Fruit fly (Drosophila melanogaster) whole organism, embryonic: ENCODE measurements around the gene faf.
A peak's percentile ranks its signal among the peaks of the same experiment; 100 is the strongest.

ENCODE experiments used
- CG10267 ChIP-seq: fragments of 200-800 bp; sonication (Bioruptor generic); optimal IDR thresholded peaks from 2 replicates; lab custom pipeline; 2018; ENCODE audit warnings: missing biosample characterization, mild to moderate bottlenecking, missing genetic modification characterization, moderate library complexity
- CG10543 ChIP-seq: fragments of 200-800 bp; sonication (Bioruptor generic); optimal IDR thresholded peaks from 3 replicates; lab custom pipeline; 2017; ENCODE audit warnings: missing biosample characterization, mild to moderate bottlenecking, missing genetic modification characterization, moderate library complexity
- CG12071 ChIP-seq: fragments of 200-800 bp; sonication (Bioruptor generic); optimal IDR thresholded peaks from 3 replicates; lab custom pipeline; 2018; ENCODE audit warnings: missing biosample characterization, mild to moderate bottlenecking, missing genetic modification characterization
- CG12299 ChIP-seq: fragments of 200-800 bp; sonication (Bioruptor generic); optimal IDR thresholded peaks from 2 replicates; lab custom pipeline; 2018; ENCODE audit warnings: missing biosample characterization, mild to moderate bottlenecking, missing genetic modification characterization
- CG12769 ChIP-seq: fragments of 200-800 bp; sonication (Bioruptor generic); optimal IDR thresholded peaks from 2 replicates; lab custom pipeline; 2019; ENCODE audit warnings: missing biosample characterization, mild to moderate bottlenecking, missing genetic modification characterization, moderate library complexity
- CG13775 ChIP-seq: fragments of 200-800 bp; sonication (Bioruptor generic); optimal IDR thresholded peaks from 3 replicates; lab custom pipeline; 2017; ENCODE audit warnings: missing biosample characterization, mild to moderate bottlenecking, missing genetic modification characterization
- CG14667 ChIP-seq: fragments of 200-800 bp; sonication (Bioruptor generic); IDR thresholded peaks from 2 replicates; pipeline ENCODE4 v1.3.6; 2022; ENCODE audit warnings: missing biosample characterization, missing genetic modification characterization
- CG15011 ChIP-seq: fragments of 200-800 bp; sonication (Bioruptor generic); optimal IDR thresholded peaks from 3 replicates; lab custom pipeline; 2018; ENCODE audit warnings: missing biosample characterization, mild to moderate bottlenecking, missing genetic modification characterization
- CG15514 ChIP-seq: fragments of 200-800 bp; sonication (Bioruptor generic); optimal IDR thresholded peaks from 3 replicates; lab custom pipeline; 2017; ENCODE audit warnings: missing biosample characterization, missing genetic modification characterization, mild to moderate bottlenecking, moderate library complexity, missing genetic modification reagents
- CG17385 ChIP-seq: fragments of 200-800 bp; sonication (Bioruptor generic); optimal IDR thresholded peaks from 3 replicates; lab custom pipeline; 2018; ENCODE audit warnings: missing biosample characterization, mild to moderate bottlenecking, missing genetic modification characterization
- CG2120 ChIP-seq: fragments of 200-800 bp; sonication (Bioruptor generic); optimal IDR thresholded peaks from 3 replicates; lab custom pipeline; 2016; ENCODE audit warnings: missing biosample characterization, missing genetic modification characterization
- CG2712 ChIP-seq: fragments of 200-800 bp; optimal IDR thresholded peaks from 3 replicates; lab custom pipeline; 2019; ENCODE audit warnings: missing biosample characterization, mild to moderate bottlenecking, missing genetic modification characterization, moderate library complexity
- CG33213 ChIP-seq: fragments of 200-800 bp; sonication (Bioruptor generic); optimal IDR thresholded peaks from 3 replicates; lab custom pipeline; 2016; ENCODE audit warnings: missing biosample characterization, missing genetic modification characterization
- CG3847 ChIP-seq: fragments of 200-800 bp; sonication (Bioruptor generic); IDR thresholded peaks from 2 replicates; pipeline ENCODE4 v1.3.6; 2022; ENCODE audit warnings: missing biosample characterization, missing genetic modification characterization
- CG6791 ChIP-seq: fragments of 200-800 bp; sonication (Bioruptor generic); IDR thresholded peaks from 3 replicates; pipeline ENCODE4 v1.3.6; 2022; ENCODE audit warnings: missing biosample characterization, missing genetic modification characterization; ENCODE audit not compliant: partially characterized antibody
- CG6813 ChIP-seq: fragments of 200-800 bp; sonication (Bioruptor generic); optimal IDR thresholded peaks from 2 replicates; lab custom pipeline; 2017; ENCODE audit warnings: missing biosample characterization, missing genetic modification characterization, mild to moderate bottlenecking, moderate library complexity, missing genetic modification reagents
- CG6854 ChIP-seq: fragments of 200-800 bp; sonication (Bioruptor generic); optimal IDR thresholded peaks from 3 replicates; lab custom pipeline; 2017; ENCODE audit warnings: missing biosample characterization, mild to moderate bottlenecking, missing genetic modification characterization
- CG8281 ChIP-seq: fragments of 200-800 bp; sonication (Bioruptor generic); optimal IDR thresholded peaks from 2 replicates; lab custom pipeline; 2018; ENCODE audit warnings: missing biosample characterization, mild to moderate bottlenecking, missing genetic modification characterization, moderate library complexity
- CG9609 ChIP-seq: fragments of 200-800 bp; sonication (Bioruptor generic); optimal IDR thresholded peaks from 3 replicates; lab custom pipeline; 2016; ENCODE audit warnings: missing biosample characterization, missing genetic modification characterization
- Camta ChIP-seq: fragments of 200-800 bp; sonication (Bioruptor generic); optimal IDR thresholded peaks from 2 replicates; lab custom pipeline; 2016; ENCODE audit warnings: missing biosample characterization, missing genetic modification characterization
- Dip3 ChIP-seq: fragments of 200-800 bp; sonication (Bioruptor generic); optimal IDR thresholded peaks from 3 replicates; lab custom pipeline; 2016; ENCODE audit warnings: missing biosample characterization, missing genetic modification characterization
- Eip74EF ChIP-seq, 2 experiments: fragments of 200-800 bp in 1 of 2; fragments of >200 bp in 1 of 2; sonication (Bioruptor generic) in 1 of 2; optimal IDR thresholded peaks; 2 replicates each; lab custom pipeline; 2017 to 2019; ENCODE audit warnings: missing biosample characterization in 2 of 2, missing genetic modification characterization in 2 of 2, mild to moderate bottlenecking in 1 of 2, moderate library complexity in 1 of 2
- Hey ChIP-seq: fragments of 200-800 bp; sonication (Bioruptor generic); optimal IDR thresholded peaks from 3 replicates; lab custom pipeline; 2018; ENCODE audit warnings: missing biosample characterization, mild to moderate bottlenecking, missing genetic modification characterization
- HmgZ ChIP-seq: fragments of 200-800 bp; sonication (Bioruptor generic); optimal IDR thresholded peaks from 2 replicates; lab custom pipeline; 2018; ENCODE audit warnings: missing biosample characterization, mild to moderate bottlenecking, missing genetic modification characterization
- Hsf ChIP-seq: fragments of 200-800 bp; sonication (Bioruptor generic); optimal IDR thresholded peaks from 3 replicates; lab custom pipeline; 2016; ENCODE audit warnings: missing biosample characterization, missing genetic modification characterization
- Sox102F ChIP-seq: fragments of 200-800 bp; sonication (Bioruptor generic); optimal IDR thresholded peaks from 2 replicates; lab custom pipeline; 2018; ENCODE audit warnings: missing biosample characterization, mild to moderate bottlenecking, missing genetic modification characterization, moderate library complexity
- amos ChIP-seq: fragments of 200-800 bp; sonication (Bioruptor generic); IDR thresholded peaks from 2 replicates; pipeline ENCODE4 v1.3.6; 2022; ENCODE audit warnings: missing biosample characterization, missing genetic modification characterization; ENCODE audit not compliant: partially characterized antibody
- ase ChIP-seq: fragments of 200-800 bp; sonication (Bioruptor generic); IDR thresholded peaks from 3 replicates; pipeline ENCODE4 v1.3.6; 2022; ENCODE audit warnings: missing biosample characterization, missing genetic modification characterization
- ash1 ChIP-seq: fragments of 200-800 bp; sonication (Bioruptor generic); optimal IDR thresholded peaks from 2 replicates; lab custom pipeline; 2018; ENCODE audit warnings: missing biosample characterization, mild to moderate bottlenecking, missing genetic modification characterization
- br ChIP-seq: fragments of >200 bp; optimal IDR thresholded peaks from 2 replicates; lab custom pipeline; 2017
- caup ChIP-seq: fragments of 200-800 bp; sonication (Bioruptor generic); optimal IDR thresholded peaks from 3 replicates; lab custom pipeline; 2017; ENCODE audit warnings: missing biosample characterization, mild to moderate bottlenecking, missing genetic modification characterization, moderate library complexity; ENCODE audit not compliant: severe bottlenecking
- chif ChIP-seq, 2 experiments: fragments of 200-800 bp; sonication (Bioruptor generic); optimal IDR thresholded peaks; 3 replicates each; lab custom pipeline; 2016; ENCODE audit warnings: missing biosample characterization in 2 of 2, missing genetic modification characterization in 2 of 2
- chn ChIP-seq: fragments of 200-800 bp; sonication (Bioruptor generic); optimal IDR thresholded peaks from 2 replicates; lab custom pipeline; 2016; ENCODE audit warnings: missing biosample characterization, missing genetic modification characterization
- dm ChIP-seq: fragments of 200-800 bp; sonication (Bioruptor generic); optimal IDR thresholded peaks from 3 replicates; lab custom pipeline; 2016; ENCODE audit warnings: missing biosample characterization, missing genetic modification characterization
- dpn ChIP-seq, 2 experiments: fragments of 200-800 bp; sonication (Bioruptor generic); optimal IDR thresholded peaks; 3 replicates each; lab custom pipeline; 2016; ENCODE audit warnings: missing biosample characterization in 2 of 2, missing genetic modification characterization in 2 of 2
- gsb ChIP-seq: fragments of 200-800 bp; sonication (Bioruptor generic); IDR thresholded peaks from 2 replicates; pipeline ENCODE4 v1.3.6; 2022; ENCODE audit warnings: missing biosample characterization, missing genetic modification characterization
- h ChIP-seq: fragments of >200 bp; optimal IDR thresholded peaks from 2 replicates; lab custom pipeline; 2017
- hth ChIP-seq: fragments of >200 bp; optimal IDR thresholded peaks from 2 replicates; lab custom pipeline; 2017; ENCODE audit warnings: inconsistent platforms
- kah ChIP-seq: fragments of 200-800 bp; sonication (Bioruptor generic); optimal IDR thresholded peaks from 2 replicates; lab custom pipeline; 2018; ENCODE audit warnings: missing biosample characterization, mild to moderate bottlenecking, missing genetic modification characterization
- kay ChIP-seq: fragments of 200-800 bp; sonication (Bioruptor generic); optimal IDR thresholded peaks from 2 replicates; lab custom pipeline; 2016; ENCODE audit warnings: missing biosample characterization, missing genetic modification characterization
- ken ChIP-seq: fragments of 200-800 bp; sonication (Bioruptor generic); IDR thresholded peaks from 3 replicates; pipeline ENCODE4 v1.3.6; 2022; ENCODE audit warnings: missing biosample characterization, missing genetic modification characterization
- mam ChIP-seq: fragments of 200-800 bp; sonication (Bioruptor generic); optimal IDR thresholded peaks from 3 replicates; lab custom pipeline; 2016; ENCODE audit warnings: missing biosample characterization, missing genetic modification characterization
- nom ChIP-seq: fragments of 200-800 bp; sonication (Bioruptor generic); optimal IDR thresholded peaks from 2 replicates; lab custom pipeline; 2017; ENCODE audit warnings: missing biosample characterization, missing genetic modification characterization, mild to moderate bottlenecking, moderate library complexity, missing genetic modification reagents
- peb ChIP-seq: fragments of 200-800 bp; sonication (Bioruptor generic); IDR thresholded peaks from 2 replicates; pipeline ENCODE4 v1.3.6; 2022; ENCODE audit warnings: missing biosample characterization, missing genetic modification characterization
- phol ChIP-seq: fragments of 200-800 bp; sonication (Bioruptor generic); optimal IDR thresholded peaks from 3 replicates; lab custom pipeline; 2018; ENCODE audit warnings: missing biosample characterization, mild to moderate bottlenecking, missing genetic modification characterization, moderate library complexity
- ro ChIP-seq: fragments of 200-800 bp; sonication (Bioruptor generic); IDR thresholded peaks from 2 replicates; pipeline ENCODE4 v1.3.6; 2022; ENCODE audit warnings: missing biosample characterization, missing genetic modification characterization
- salm ChIP-seq: fragments of 200-800 bp; sonication (Bioruptor generic); optimal IDR thresholded peaks from 2 replicates; lab custom pipeline; 2018; ENCODE audit warnings: missing biosample characterization, mild to moderate bottlenecking, missing genetic modification characterization
- sens-2 ChIP-seq: fragments of 200-800 bp; sonication (Bioruptor generic); IDR thresholded peaks from 2 replicates; pipeline ENCODE4 v1.3.6; 2022; ENCODE audit warnings: missing biosample characterization, missing genetic modification characterization
- seq ChIP-seq: fragments of 200-800 bp; sonication (Bioruptor generic); IDR thresholded peaks from 2 replicates; pipeline ENCODE4 v1.3.6; 2022; ENCODE audit warnings: missing biosample characterization, missing genetic modification characterization
- shn ChIP-seq: fragments of 200-800 bp; sonication (Bioruptor generic); optimal IDR thresholded peaks from 3 replicates; lab custom pipeline; 2016; ENCODE audit warnings: missing biosample characterization, missing genetic modification characterization
- ssp ChIP-seq: fragments of 200-800 bp; sonication (Bioruptor generic); IDR thresholded peaks from 2 replicates; pipeline ENCODE4 v1.3.6; 2022; ENCODE audit warnings: missing biosample characterization, missing genetic modification characterization
- tgo ChIP-seq: fragments of 200-800 bp; sonication (Bioruptor generic); IDR thresholded peaks from 3 replicates; pipeline ENCODE4 v1.3.6; 2022; ENCODE audit warnings: missing biosample characterization, missing genetic modification characterization

Gene faf

DNA sequence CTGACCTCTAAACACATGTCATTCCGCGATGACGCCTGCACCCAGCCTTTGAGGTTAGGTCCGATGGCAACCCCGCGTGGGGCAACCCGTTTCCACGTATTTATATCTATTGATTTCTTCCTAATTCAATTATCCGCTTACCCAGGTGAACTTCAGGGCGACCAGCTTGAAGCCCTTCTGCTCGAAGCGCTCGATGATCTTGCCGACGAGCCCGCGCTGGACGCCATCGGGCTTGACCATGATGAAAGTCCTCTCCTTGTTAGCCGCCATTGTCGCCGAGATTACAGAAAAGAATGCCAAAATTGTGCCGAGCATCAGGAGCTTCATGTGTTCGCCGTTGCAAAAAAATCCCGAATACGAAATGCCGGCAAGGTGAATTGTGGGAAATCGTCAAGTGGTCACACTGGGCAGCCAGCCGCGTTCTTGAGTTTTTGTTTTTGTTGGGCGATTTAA lies 31.2 kb upstream of the faf start, which contains the start of gene awd (continued):
- TF ChIP-seq kah = no peak
- TF ChIP-seq nom (GFP tag; lab: Kevin White, UChicago) = peak; percentile 68
- no peak for TF ChIP-seq ssp (GFP tag; lab: Robert Waterston, UW)
- TF ChIP-seq CG10543 (GFP tag; lab: Kevin White, UChicago) = peak; percentile 46
- TF ChIP-seq sens-2 (GFP tag; lab: Robert Waterston, UW) = no peak
- peak in 1 of 2 experiments; percentile 1 for TF ChIP-seq dpn (GFP tag; optimal IDR thresholded peaks at IDR 0.05; lab: Kevin White, UChicago)
- TF ChIP-seq Camta (GFP tag; lab: Kevin White, UChicago) = no peak
- peak; percentile 85 for TF ChIP-seq CG15514 (GFP tag; lab: Kevin White, UChicago)
- TF ChIP-seq Hey (tag; lab: Kevin White, UChicago) = no peak
- TF ChIP-seq CG15011 (GFP tag; lab: Kevin White, UChicago) = no peak
- TF ChIP-seq CG12299 (tag; lab: Kevin White, UChicago) = no peak
- peak; percentile 50 for TF ChIP-seq HmgZ (tag; lab: Kevin White, UChicago)
- TF ChIP-seq CG13775 (GFP tag; lab: Kevin White, UChicago) = no peak
- no peak for TF ChIP-seq ken
- no peak for TF ChIP-seq CG2120 (GFP tag; lab: Kevin White, UChicago)
- peak; percentile 56 for TF ChIP-seq phol
- no peak for TF ChIP-seq ro (GFP tag; lab: Robert Waterston, UW)
- TF ChIP-seq ase (GFP tag; lab: Robert Waterston, UW) = no peak
- no peak for TF ChIP-seq CG12071 (GFP tag; lab: Kevin White, UChicago)
- TF ChIP-seq CG17385 (GFP tag; lab: Kevin White, UChicago) = no peak
- no peak for TF ChIP-seq Hsf (GFP tag; lab: Kevin White, UChicago)
- TF ChIP-seq CG10267 (tag; lab: Kevin White, UChicago) = peak; percentile 30
- TF ChIP-seq h = no peak
- no peak for TF ChIP-seq Sox102F
- no peak for TF ChIP-seq chn
- TF ChIP-seq CG12769 (tag; lab: Kevin White, UChicago) = peak; percentile 32
- no peak for TF ChIP-seq caup (GFP tag; lab: Kevin White, UChicago)
- TF ChIP-seq amos = peak; percentile 25; the same call in 1 of the 2 replicates
- no peak for TF ChIP-seq CG9609
- TF ChIP-seq CG6854 = no peak
- TF ChIP-seq dm (GFP tag; lab: Kevin White, UChicago) = peak; percentile 91
- TF ChIP-seq CG3847 (GFP tag; lab: Robert Waterston, UW) = no peak
- TF ChIP-seq shn (GFP tag; lab: Kevin White, UChicago) = no peak
- TF ChIP-seq CG14667 (GFP tag; lab: Robert Waterston, UW) = no peak
- no peak for TF ChIP-seq hth (lab: Kevin White, UChicago)
- TF ChIP-seq tgo (GFP tag; lab: Robert Waterston, UW) = no peak
- TF ChIP-seq chif (GFP tag; optimal IDR thresholded peaks at IDR 0.05; lab: Kevin White, UChicago) = no peak
- no peak for TF ChIP-seq br (lab: Kevin White, UChicago)
- no peak for TF ChIP-seq ash1 (GFP tag; lab: Kevin White, UChicago)
- TF ChIP-seq Eip74EF (GFP tag; optimal IDR thresholded peaks at IDR 0.05; lab: Kevin White, UChicago) = no peak
- TF ChIP-seq CG2712 (tag; lab: Kevin White, UChicago) = peak; percentile 12
- no peak for TF ChIP-seq CG6813 (GFP tag; lab: Kevin White, UChicago)
- TF ChIP-seq CG33213 (GFP tag; lab: Kevin White, UChicago) = peak; percentile 5
- TF ChIP-seq kay (GFP tag; lab: Kevin White, UChicago) = no peak
- TF ChIP-seq Dip3 (GFP tag; lab: Kevin White, UChicago) = no peak
- no peak for TF ChIP-seq gsb (GFP tag; lab: Robert Waterston, UW)
- TF ChIP-seq mam (GFP tag; lab: Kevin White, UChicago) = no peak
- no peak for TF ChIP-seq CG6791
- TF ChIP-seq salm = no peak
- TF ChIP-seq CG8281 (tag; lab: Kevin White, UChicago) = no peak
- TF ChIP-seq seq (GFP tag; lab: Robert Waterston, UW) = no peak
- TF ChIP-seq peb (GFP tag; lab: Robert Waterston, UW) = no peak
